Worm (Caenorhabditis elegans) whole organism, L2 larva: ENCODE data around the gene srh-8.

Experiments used
- R02D3.7 ChIP-seq: fragments of 150-350 bp; optimal IDR thresholded peaks from 2 replicates; lab custom pipeline; 2014; ENCODE audit warnings: missing biosample characterization, missing genetic modification characterization
- nhr-25 ChIP-seq: fragments of 150-350 bp; sonication (generic microtip); optimal IDR thresholded peaks from 3 replicates; lab custom pipeline; 2014; ENCODE audit warnings: missing biosample characterization, missing genetic modification characterization
- skn-1 ChIP-seq: sonication (generic microtip); optimal IDR thresholded peaks from 2 replicates; lab custom pipeline; 2017; ENCODE audit warnings: missing biosample characterization, missing genetic modification characterization

ce11 chrV:3976964-3977363 lies 28.4 kb upstream of the srh-8 start, which contains the start of gene str-83:
- TF ChIP-seq R02D3.7 (tag; lab: Kevin White, UChicago) = no peak
- TF ChIP-seq skn-1 = no peak
- no peak for TF ChIP-seq nhr-25 (tag; lab: Kevin White, UChicago)
